Fruit fly (Drosophila melanogaster) whole organism, wandering third instar larva: ENCODE measurements around the gene melt.

Experiments
- Abd-B ChIP-seq: fragments of >200 bp; optimal IDR thresholded peaks from 2 replicates; lab custom pipeline; 2017; ENCODE audit warnings: missing biosample characterization, missing genetic modification characterization
- CG32264 ChIP-seq: fragments of 200-800 bp; sonication (Bioruptor generic); optimal IDR thresholded peaks from 2 replicates; lab custom pipeline; 2016; ENCODE audit warnings: missing biosample characterization, missing genetic modification characterization
- CG9705 ChIP-seq: fragments of 200-800 bp; sonication (Bioruptor generic); optimal IDR thresholded peaks from 2 replicates; lab custom pipeline; 2018; ENCODE audit warnings: missing biosample characterization, mild to moderate bottlenecking, missing genetic modification characterization
- CrebA ChIP-seq: fragments of 200-800 bp; sonication (Bioruptor generic); optimal IDR thresholded peaks from 2 replicates; lab custom pipeline; 2016; ENCODE audit warnings: missing biosample characterization, mild to moderate bottlenecking, missing genetic modification characterization, borderline replicate concordance
- Dfd ChIP-seq: fragments of >200 bp; optimal IDR thresholded peaks from 2 replicates; lab custom pipeline; 2017; ENCODE audit warnings: missing biosample characterization, missing genetic modification characterization
- Dif ChIP-seq: fragments of 200-275, 200-300 bp; sonication (Bioruptor generic); optimal IDR thresholded peaks from 2 replicates; lab custom pipeline; 2018; ENCODE audit warnings: missing biosample characterization, missing genetic modification characterization; ENCODE audit not compliant: partially characterized antibody
- GATAd ChIP-seq: sonication (Bioruptor generic); optimal IDR thresholded peaks from 2 replicates; lab custom pipeline; 2016; ENCODE audit warnings: missing biosample characterization, missing genetic modification characterization
- HLH106 ChIP-seq: fragments of 200-800 bp; optimal IDR thresholded peaks from 3 replicates; lab custom pipeline; 2019; ENCODE audit warnings: missing biosample characterization, mild to moderate bottlenecking, missing genetic modification characterization, moderate library complexity
- Hnf4 ChIP-seq: fragments of 200-800 bp; sonication (Bioruptor generic); optimal IDR thresholded peaks from 2 replicates; lab custom pipeline; 2016; ENCODE audit warnings: missing biosample characterization, mild to moderate bottlenecking, missing genetic modification characterization
- Hr78 ChIP-seq: fragments of >200 bp; optimal IDR thresholded peaks from 2 replicates; lab custom pipeline; 2017; ENCODE audit warnings: missing biosample characterization, missing genetic modification characterization
- Hr83 ChIP-seq: fragments of 200-300 bp; sonication (Bioruptor generic); optimal IDR thresholded peaks from 2 replicates; lab custom pipeline; 2016; ENCODE audit warnings: missing biosample characterization, mild to moderate bottlenecking, missing genetic modification characterization, moderate library complexity; ENCODE audit not compliant: poor library complexity, severe bottlenecking
- Myc ChIP-seq: fragments of >200 bp; optimal IDR thresholded peaks from 2 replicates; lab custom pipeline; 2017
- N ChIP-seq: fragments of >200 bp; optimal IDR thresholded peaks from 2 replicates; lab custom pipeline; 2018; ENCODE audit warnings: missing biosample characterization, missing external identifiers, missing genetic modification characterization
- OdsH ChIP-seq: fragments of 200-800 bp; sonication (Bioruptor generic); optimal IDR thresholded peaks from 2 replicates; lab custom pipeline; 2016; ENCODE audit warnings: missing biosample characterization, mild to moderate bottlenecking, missing genetic modification characterization
- Sp1 ChIP-seq: fragments of 200-800 bp; sonication (Bioruptor generic); optimal IDR thresholded peaks from 3 replicates; lab custom pipeline; 2019; ENCODE audit warnings: missing biosample characterization, mild to moderate bottlenecking, missing genetic modification characterization, moderate library complexity
- Vsx2 ChIP-seq: fragments of 200-300, 225-300 bp; sonication (Bioruptor generic); optimal IDR thresholded peaks from 2 replicates; lab custom pipeline; 2018; ENCODE audit warnings: missing biosample characterization, missing genetic modification characterization; ENCODE audit not compliant: partially characterized antibody
- br ChIP-seq: fragments of 200-800 bp; sonication (Bioruptor generic); optimal IDR thresholded peaks from 2 replicates; lab custom pipeline; 2016; ENCODE audit warnings: missing biosample characterization, missing genetic modification characterization
- brk ChIP-seq: fragments of 200-800 bp; sonication (Bioruptor generic); optimal IDR thresholded peaks from 2 replicates; lab custom pipeline; 2016; ENCODE audit warnings: missing biosample characterization, mild to moderate bottlenecking, missing genetic modification characterization
- dl ChIP-seq, 2 experiments: fragments of 175-275, 200-275 bp in 1 of 2; fragments of 200-275 bp in 1 of 2; sonication (Bioruptor generic); optimal IDR thresholded peaks; lab custom pipeline; 2018; ENCODE audit warnings: mild to moderate bottlenecking in 2 of 2, missing biosample characterization in 2 of 2, missing genetic modification characterization in 2 of 2, moderate library complexity in 2 of 2; ENCODE audit not compliant: partially characterized antibody in 2 of 2, insufficient read depth in 1 of 2
- dsf ChIP-seq: sonication (Bioruptor generic); optimal IDR thresholded peaks from 2 replicates; lab custom pipeline; 2016; ENCODE audit warnings: missing biosample characterization, missing genetic modification characterization, borderline replicate concordance
- fru ChIP-seq: fragments of 200-800 bp; sonication (Bioruptor generic); optimal IDR thresholded peaks from 3 replicates; lab custom pipeline; 2016; ENCODE audit warnings: missing biosample characterization, mild to moderate bottlenecking, missing genetic modification characterization
- h ChIP-seq: fragments of 200-800 bp; sonication (Bioruptor generic); optimal IDR thresholded peaks from 3 replicates; lab custom pipeline; 2016; ENCODE audit warnings: missing biosample characterization, mild to moderate bottlenecking, missing genetic modification characterization
- jim ChIP-seq: fragments of 175-275, 200-325 bp; sonication (Bioruptor generic); optimal IDR thresholded peaks from 2 replicates; lab custom pipeline; 2016; ENCODE audit warnings: missing biosample characterization, mild to moderate bottlenecking, missing genetic modification characterization
- lola ChIP-seq: fragments of >200 bp; optimal IDR thresholded peaks from 2 replicates; lab custom pipeline; 2017; ENCODE audit warnings: missing biosample characterization, missing genetic modification characterization
- psq ChIP-seq: fragments of 200-800 bp; sonication (Bioruptor generic); optimal IDR thresholded peaks from 3 replicates; lab custom pipeline; 2017; ENCODE audit warnings: missing biosample characterization, mild to moderate bottlenecking, missing genetic modification characterization, moderate library complexity
- rgr ChIP-seq: fragments of 200-800 bp; sonication (Bioruptor generic); optimal IDR thresholded peaks from 3 replicates; lab custom pipeline; 2016; ENCODE audit warnings: missing biosample characterization, mild to moderate bottlenecking, missing genetic modification characterization
- sv ChIP-seq: fragments of 200-800 bp; sonication (Bioruptor generic); optimal IDR thresholded peaks from 3 replicates; lab custom pipeline; 2016; ENCODE audit warnings: missing biosample characterization, missing genetic modification characterization

The melt gene

dm6 chr3L:7130574-7130973 is 3.7 kb upstream of the melt start, which contains the start of gene Acbp3:
Gene Acbp3 (plus strand): TSS chr3L:7130874.
- no peak for TF ChIP-seq CG9705 (GFP tag; lab: Kevin White, UChicago)
- TF ChIP-seq br (GFP tag; lab: Kevin White, UChicago): no peak
- no peak for TF ChIP-seq CrebA (GFP tag; lab: Kevin White, UChicago)
- no peak for TF ChIP-seq CG32264 (GFP tag; lab: Kevin White, UChicago)
- TF ChIP-seq Sp1 (GFP tag; lab: Kevin White, UChicago): no peak
- TF ChIP-seq GATAd: no peak
- no peak for TF ChIP-seq Hr78 (GFP tag; lab: Kevin White, UChicago)
- no peak for TF ChIP-seq jim (GFP tag; lab: Kevin White, UChicago)
- no peak for TF ChIP-seq sv (GFP tag; lab: Kevin White, UChicago)
- TF ChIP-seq Abd-B (GFP tag; lab: Kevin White, UChicago): no peak
- TF ChIP-seq OdsH (GFP tag; lab: Kevin White, UChicago): no peak
- no peak for TF ChIP-seq rgr (GFP tag; lab: Kevin White, UChicago)
- TF ChIP-seq, all 38 proteins: peak for 0

dm6 chr3L:7131447-7131983 is 2.8 kb upstream of the melt start, which contains the start of gene Acbp2:
Gene Acbp2 (plus strand): TSS chr3L:7131863.
- TF ChIP-seq dl (GFP tag; optimal IDR thresholded peaks at IDR 0.05; lab: Kevin White, UChicago; ENCODE audit: insufficient read depth in 1 of 2, partially characterized antibody in 2 of 2) (peak in 1 of 2 experiments; percentile 30), lola (no peak), Hnf4 (GFP tag; lab: Kevin White, UChicago) (no peak), Myc (lab: Kevin White, UChicago) (no peak), CrebA (GFP tag; lab: Kevin White, UChicago) (peak; percentile 30), h (GFP tag; lab: Kevin White, UChicago) (peak; percentile 15)

dm6 chr3L:7132593-7132992 is 1.7 kb upstream of the melt start:
- TF ChIP-seq fru (GFP tag; lab: Kevin White, UChicago) (peak; percentile 20), Hr83 (GFP tag; lab: Kevin White, UChicago) (no peak)

dm6 chr3L:7134818-7135217 is 502 bp downstream of the melt start:
- TF ChIP-seq Dif (no peak), jim (GFP tag; lab: Kevin White, UChicago) (peak; percentile 12)

- TF ChIP-seq Dfd (GFP tag; lab: Kevin White, UChicago): no peak
- TF ChIP-seq br (GFP tag; lab: Kevin White, UChicago): no peak
- no peak for TF ChIP-seq GATAd
- TF ChIP-seq dl (GFP tag; optimal IDR thresholded peaks at IDR 0.05; lab: Kevin White, UChicago; ENCODE audit: insufficient read depth in 1 of 2, partially characterized antibody in 2 of 2): no peak
- no peak for TF ChIP-seq dsf
- TF ChIP-seq Hr78 (GFP tag; lab: Kevin White, UChicago): no peak
These were observed 2.3 kb downstream of the melt start for dm6 chr3L:7136663-7137062.

dm6 chr3L:7137613-7138189 is 3.4 kb downstream of the melt start:
- TF ChIP-seq fru (GFP tag; lab: Kevin White, UChicago) (peak; percentile 6), brk (GFP tag; lab: Kevin White, UChicago) (no peak), psq (peak; percentile 14), Sp1 (GFP tag; lab: Kevin White, UChicago) (no peak)

dm6 chr3L:7143283-7143682 is 9.0 kb downstream of the melt start:
- TF ChIP-seq fru (GFP tag; lab: Kevin White, UChicago) (peak; percentile 5), HLH106 (tag; lab: Kevin White, UChicago) (no peak), Vsx2 (peak; percentile 54), sv (GFP tag; lab: Kevin White, UChicago) (no peak), Myc (lab: Kevin White, UChicago) (peak; percentile 84), N (GFP tag; lab: Kevin White, UChicago) (peak; percentile 55), Dif (peak; percentile 43)
